Fruit fly (Drosophila melanogaster) whole organism, embryonic: Measurements from ENCODE around the gene Brms1.

Experiments
- Asciz ChIP-seq: fragments of 200-800 bp; sonication (Bioruptor generic); optimal IDR thresholded peaks from 2 replicates; lab custom pipeline; 2017; ENCODE audit warnings: missing biosample characterization, mild to moderate bottlenecking, missing genetic modification characterization, missing genetic modification reagents
- B-H1 ChIP-seq: fragments of 200-800 bp; sonication (Bioruptor generic); IDR thresholded peaks from 3 replicates; pipeline ENCODE4 v1.3.6; 2022; ENCODE audit warnings: missing biosample characterization, missing genetic modification characterization
- CG10366 ChIP-seq: fragments of 200-800 bp; sonication (Bioruptor generic); IDR thresholded peaks from 2 replicates; pipeline ENCODE4 v1.3.6; 2022; ENCODE audit warnings: missing biosample characterization, missing genetic modification characterization
- CG7786 ChIP-seq: fragments of 200-800 bp; sonication (Bioruptor generic); optimal IDR thresholded peaks from 2 replicates; lab custom pipeline; 2016; ENCODE audit warnings: missing biosample characterization, missing genetic modification characterization
- D19B ChIP-seq: fragments of 200-800 bp; sonication (Bioruptor generic); optimal IDR thresholded peaks from 2 replicates; lab custom pipeline; 2017; ENCODE audit warnings: missing biosample characterization, mild to moderate bottlenecking, missing genetic modification characterization
- gem ChIP-seq: fragments of 200-800 bp; sonication (Bioruptor generic); optimal IDR thresholded peaks from 2 replicates; lab custom pipeline; 2019; ENCODE audit warnings: missing biosample characterization, mild to moderate bottlenecking, missing genetic modification characterization, moderate library complexity
- ranshi ChIP-seq: fragments of 200-800 bp; sonication (Bioruptor generic); IDR thresholded peaks from 2 replicates; pipeline ENCODE4 v1.3.6; 2022; ENCODE audit warnings: missing biosample characterization, missing genetic modification characterization

- TF ChIP-seq D19B (GFP tag; lab: Kevin White, UChicago) (no peak), ranshi (GFP tag; lab: Robert Waterston, UW) (no peak), CG7786 (GFP tag; lab: Kevin White, UChicago) (no peak), Asciz (no peak), gem (tag; lab: Kevin White, UChicago) (no peak), B-H1 (no peak), CG10366 (no peak)
Measured at dm6 chrX:12897150-12897549, 12.3 kb downstream of the Brms1 start, which contains the start of gene Pde9.
